Worm (Caenorhabditis elegans) whole organism, L3 larva: Measurements from ENCODE around the gene crn-3.
A peak's percentile ranks its signal among the peaks of the same experiment; 100 is the strongest.

Experiments used
- R02D3.7 ChIP-seq: fragments of 150-350 bp; optimal IDR thresholded peaks from 2 replicates; lab custom pipeline; 2014; ENCODE audit warnings: missing biosample characterization, missing genetic modification characterization
- ZK546.5 ChIP-seq: sonication (generic microtip); optimal IDR thresholded peaks from 2 replicates; lab custom pipeline; 2017; ENCODE audit warnings: missing biosample characterization, missing genetic modification characterization
- ama-1 ChIP-seq: fragments of 150-350 bp; optimal IDR thresholded peaks from 2 replicates; lab custom pipeline; 2018
- ceh-16 ChIP-seq: sonication (generic microtip); optimal IDR thresholded peaks from 2 replicates; lab custom pipeline; 2017; ENCODE audit warnings: missing biosample characterization, missing genetic modification characterization
- ceh-28 ChIP-seq: fragments of 150-350 bp; optimal IDR thresholded peaks from 2 replicates; lab custom pipeline; 2014; ENCODE audit warnings: missing biosample characterization, missing genetic modification reagents, missing genetic modification characterization
- ceh-82 ChIP-seq: fragments of 150-350 bp; optimal IDR thresholded peaks from 2 replicates; lab custom pipeline; 2014; ENCODE audit warnings: missing biosample characterization, missing genetic modification characterization
- ceh-9 ChIP-seq: sonication (generic microtip); optimal IDR thresholded peaks from 2 replicates; lab custom pipeline; 2018; ENCODE audit warnings: missing biosample characterization, missing genetic modification characterization
- egl-27 ChIP-seq: sonication (generic microtip); optimal IDR thresholded peaks from 4 replicates; lab custom pipeline; 2017; ENCODE audit warnings: missing biosample characterization, missing genetic modification reagents, missing genetic modification characterization
- egl-5 ChIP-seq: fragments of 150-350 bp; optimal IDR thresholded peaks from 2 replicates; lab custom pipeline; 2017; ENCODE audit warnings: missing biosample characterization, missing genetic modification reagents, missing genetic modification characterization, inconsistent platforms
- elt-1 ChIP-seq: fragments of 150-350 bp; optimal IDR thresholded peaks from 2 replicates; lab custom pipeline; 2014; ENCODE audit warnings: missing biosample characterization, missing genetic modification characterization
- elt-2 ChIP-seq: sonication (generic microtip); optimal IDR thresholded peaks from 2 replicates; lab custom pipeline; 2016; ENCODE audit warnings: missing genetic modification reagents, mild to moderate bottlenecking, missing genetic modification characterization, missing compliant biosample characterization
- elt-3 ChIP-seq, 3 experiments: fragments of 150-350 bp in 1 of 3; sonication (generic microtip) in 2 of 3; optimal IDR thresholded peaks; 2 replicates in 2 of 3; 4 replicates in 1 of 3; lab custom pipeline; 2014 to 2017; ENCODE audit warnings: missing biosample characterization in 3 of 3, missing genetic modification characterization in 3 of 3
- fkh-10 ChIP-seq: sonication (generic microtip); optimal IDR thresholded peaks from 2 replicates; lab custom pipeline; 2017; ENCODE audit warnings: missing biosample characterization, missing genetic modification reagents, missing genetic modification characterization
- fkh-2 ChIP-seq: fragments of 150-350 bp; optimal IDR thresholded peaks from 2 replicates; lab custom pipeline; 2014; ENCODE audit warnings: missing biosample characterization, missing genetic modification reagents, missing genetic modification characterization
- fos-1 ChIP-seq: fragments of 150-350 bp; optimal IDR thresholded peaks from 2 replicates; lab custom pipeline; 2014; ENCODE audit warnings: missing biosample characterization, missing genetic modification characterization
- hmg-11 ChIP-seq: sonication (generic microtip); optimal IDR thresholded peaks from 2 replicates; lab custom pipeline; 2016; ENCODE audit warnings: missing genetic modification characterization, missing compliant biosample characterization
- lin-15B ChIP-seq: fragments of 150-350 bp; optimal IDR thresholded peaks from 2 replicates; lab custom pipeline; 2014; ENCODE audit warnings: missing biosample characterization, missing genetic modification characterization
- lin-39 ChIP-seq: fragments of 150-350 bp; optimal IDR thresholded peaks from 2 replicates; lab custom pipeline; 2018; ENCODE audit warnings: missing biosample characterization, missing genetic modification reagents, missing genetic modification characterization
- lsy-12 ChIP-seq: sonication (generic microtip); optimal IDR thresholded peaks from 2 replicates; lab custom pipeline; 2016; ENCODE audit warnings: mild to moderate bottlenecking, missing genetic modification characterization, missing compliant biosample characterization
- mdl-1 ChIP-seq: fragments of 150-350 bp; optimal IDR thresholded peaks from 2 replicates; lab custom pipeline; 2014; ENCODE audit warnings: missing biosample characterization, missing genetic modification characterization
- mml-1 ChIP-seq: fragments of 150-350 bp; sonication (generic microtip); optimal IDR thresholded peaks from 3 replicates; lab custom pipeline; 2014; ENCODE audit warnings: missing biosample characterization, missing genetic modification characterization
- nfya-1 ChIP-seq: sonication (generic microtip); optimal IDR thresholded peaks from 2 replicates; lab custom pipeline; 2017; ENCODE audit warnings: missing genetic modification characterization, mild to moderate bottlenecking, missing compliant biosample characterization, antibody characterized with exemption, moderate library complexity; ENCODE audit not compliant: insufficient read depth
- nhr-11 ChIP-seq: fragments of 150-350 bp; optimal IDR thresholded peaks from 2 replicates; lab custom pipeline; 2014; ENCODE audit warnings: missing biosample characterization, missing genetic modification characterization
- nhr-12 ChIP-seq: fragments of 150-350 bp; optimal IDR thresholded peaks from 2 replicates; lab custom pipeline; 2014; ENCODE audit warnings: missing biosample characterization, missing genetic modification characterization
- nhr-23 ChIP-seq: fragments of 150-350 bp; optimal IDR thresholded peaks from 2 replicates; lab custom pipeline; 2014; ENCODE audit warnings: missing biosample characterization, missing genetic modification reagents, missing genetic modification characterization
- nhr-237 ChIP-seq: fragments of 150-350 bp; optimal IDR thresholded peaks from 2 replicates; lab custom pipeline; 2014; ENCODE audit warnings: missing biosample characterization, missing genetic modification characterization
- nhr-25 ChIP-seq: sonication (generic microtip); optimal IDR thresholded peaks from 2 replicates; lab custom pipeline; 2017; ENCODE audit warnings: missing biosample characterization, missing genetic modification characterization
- nhr-28 ChIP-seq: fragments of 150-350 bp; optimal IDR thresholded peaks from 2 replicates; lab custom pipeline; 2014; ENCODE audit warnings: missing biosample characterization, missing genetic modification characterization
- nhr-43 ChIP-seq: sonication (generic microtip); optimal IDR thresholded peaks from 2 replicates; lab custom pipeline; 2016; ENCODE audit warnings: mild to moderate bottlenecking, missing genetic modification characterization, missing compliant biosample characterization; ENCODE audit not compliant: poor library complexity, severe bottlenecking
- nhr-67 ChIP-seq: fragments of 150-350 bp; optimal IDR thresholded peaks from 2 replicates; lab custom pipeline; 2014; ENCODE audit warnings: missing biosample characterization, missing genetic modification characterization
- nhr-76 ChIP-seq: fragments of 150-350 bp; sonication (generic microtip); optimal IDR thresholded peaks from 5 replicates; lab custom pipeline; 2014; ENCODE audit warnings: missing biosample characterization, missing genetic modification characterization
- nhr-77 ChIP-seq: fragments of 150-350 bp; optimal IDR thresholded peaks from 2 replicates; lab custom pipeline; 2014; ENCODE audit warnings: missing biosample characterization, missing genetic modification characterization
- pha-4 ChIP-seq: fragments of 150-350 bp; optimal IDR thresholded peaks from 2 replicates; lab custom pipeline; 2014; ENCODE audit warnings: missing biosample characterization, missing genetic modification reagents, missing genetic modification characterization
- pqm-1 ChIP-seq: fragments of 150-350 bp; optimal IDR thresholded peaks from 2 replicates; lab custom pipeline; 2017; ENCODE audit warnings: missing biosample characterization, missing genetic modification characterization, inconsistent platforms
- sea-2 ChIP-seq: fragments of 150-350 bp; sonication (generic microtip); optimal IDR thresholded peaks from 4 replicates; lab custom pipeline; 2014; ENCODE audit warnings: missing biosample characterization, missing genetic modification reagents, missing genetic modification characterization
- snpc-4 ChIP-seq: fragments of 150-350 bp; optimal IDR thresholded peaks from 2 replicates; lab custom pipeline; 2014; ENCODE audit warnings: missing biosample characterization, missing genetic modification characterization
- tbx-2 ChIP-seq: sonication (generic microtip); optimal IDR thresholded peaks from 2 replicates; lab custom pipeline; 2016; ENCODE audit warnings: mild to moderate bottlenecking, missing genetic modification characterization, missing compliant biosample characterization
- unc-39 ChIP-seq: sonication (generic microtip); optimal IDR thresholded peaks from 4 replicates; lab custom pipeline; 2017; ENCODE audit warnings: missing biosample characterization, missing genetic modification characterization
- unc-62 ChIP-seq: fragments of 150-350 bp; sonication (generic microtip); optimal IDR thresholded peaks from 4 replicates; lab custom pipeline; 2014; ENCODE audit warnings: missing biosample characterization, missing genetic modification reagents, missing genetic modification characterization
- zag-1 ChIP-seq: fragments of 150-350 bp; optimal IDR thresholded peaks from 2 replicates; lab custom pipeline; 2014; ENCODE audit warnings: missing biosample characterization, missing genetic modification characterization
- ztf-11 ChIP-seq: fragments of 150-350 bp; optimal IDR thresholded peaks from 2 replicates; lab custom pipeline; 2014; ENCODE audit warnings: missing biosample characterization, missing genetic modification characterization
- ztf-4 ChIP-seq: fragments of 150-350 bp; optimal IDR thresholded peaks from 2 replicates; lab custom pipeline; 2014; ENCODE audit warnings: missing biosample characterization, missing genetic modification characterization

crn-3 gene

DNA sequence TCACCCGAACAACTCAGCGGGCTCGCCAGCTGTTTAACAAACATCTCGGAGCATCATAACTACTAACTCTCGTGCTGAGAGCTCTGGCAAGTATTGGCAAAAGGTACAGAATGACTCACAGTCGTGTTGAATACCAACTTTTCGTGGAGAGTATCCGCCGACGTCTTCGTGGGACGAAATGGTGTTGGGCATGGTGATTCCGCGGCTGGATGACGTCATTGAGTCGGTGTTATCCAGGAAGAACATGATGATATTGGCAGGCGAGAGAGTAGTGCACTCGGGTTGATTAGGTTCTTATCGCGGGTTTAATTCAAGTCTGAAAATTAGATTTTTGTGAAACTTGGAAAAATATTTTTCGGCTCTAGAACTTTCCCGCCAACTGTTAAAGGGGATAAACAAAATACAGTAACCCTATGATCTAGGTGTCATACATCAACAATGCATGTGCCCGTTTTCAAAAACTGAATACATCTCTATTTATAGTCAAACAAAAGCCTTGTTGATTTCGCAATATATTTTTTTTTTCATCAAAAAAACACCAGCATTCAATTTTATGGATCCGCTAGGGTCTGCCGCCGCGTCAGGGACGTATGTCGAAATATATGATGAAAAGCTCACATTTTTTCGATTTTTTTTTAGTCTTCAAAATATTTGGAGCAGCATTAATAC lies 34.3 kb upstream of the crn-3 start:
- TF ChIP-seq R02D3.7 (tag; lab: Kevin White, UChicago) (no peak), nhr-11 (tag; lab: Kevin White, UChicago) (no peak), fkh-10 (GFP tag; lab: Kevin White, UChicago) (no peak), lsy-12 (tag; lab: Kevin White, UChicago) (peak; percentile 54), ama-1 (lab: Kevin White, UChicago) (peak; percentile 90), ZK546.5 (tag; lab: Kevin White, UChicago) (no peak), egl-27 (tag; lab: Kevin White, UChicago) (no peak), ztf-11 (no peak), nfya-1 (peak; percentile 13)

DNA sequence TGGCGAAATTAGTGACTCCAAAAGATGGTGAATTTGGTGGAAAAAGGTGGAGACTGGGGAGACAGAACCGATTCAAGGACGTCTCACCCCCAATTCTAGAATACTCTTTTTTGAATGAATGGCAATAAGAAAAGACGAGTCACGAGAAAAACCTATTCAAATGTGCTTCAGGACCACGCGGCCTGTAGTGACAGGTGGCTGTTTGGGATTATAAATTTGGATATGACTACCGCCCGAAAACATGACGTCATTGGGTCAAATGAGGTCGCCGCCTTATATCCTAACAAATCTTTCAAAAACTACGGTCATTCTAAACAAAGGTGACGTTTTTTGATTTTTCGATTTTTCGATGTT lies 33.8 kb upstream of the crn-3 start:
- TF ChIP-seq egl-5 (no peak), ama-1 (lab: Kevin White, UChicago) (peak; percentile 73), nhr-25 (tag; lab: Kevin White, UChicago) (peak; percentile 18)

DNA sequence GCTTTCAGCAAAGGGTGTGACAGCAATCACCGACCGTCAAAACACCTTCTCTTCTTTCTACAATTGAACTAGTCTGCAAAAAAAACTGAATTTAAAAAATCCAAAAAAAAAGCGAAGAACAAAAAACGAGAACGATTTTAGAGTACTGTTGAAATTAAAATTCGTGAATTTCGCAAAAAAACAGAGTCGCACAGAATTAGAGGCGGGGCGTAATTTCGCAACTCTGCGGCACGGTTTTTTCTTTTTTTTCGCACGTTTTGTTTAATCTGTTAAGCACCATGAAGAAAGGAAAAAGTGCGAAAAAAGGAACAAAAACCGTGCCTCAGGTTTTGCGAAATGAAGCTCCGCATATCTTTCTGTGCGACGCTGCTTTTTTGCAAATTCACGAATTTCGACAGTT lies 32.9 kb upstream of the crn-3 start, which contains the start of gene mnk-1:
TSS of gene mnk-1 (minus strand) at position 73 of the 400 bp plus-strand sequence.
- TF ChIP-seq egl-5 (peak; percentile 22), elt-1 (no peak), elt-2 (no peak), lsy-12 (tag; lab: Kevin White, UChicago) (no peak)

DNA sequence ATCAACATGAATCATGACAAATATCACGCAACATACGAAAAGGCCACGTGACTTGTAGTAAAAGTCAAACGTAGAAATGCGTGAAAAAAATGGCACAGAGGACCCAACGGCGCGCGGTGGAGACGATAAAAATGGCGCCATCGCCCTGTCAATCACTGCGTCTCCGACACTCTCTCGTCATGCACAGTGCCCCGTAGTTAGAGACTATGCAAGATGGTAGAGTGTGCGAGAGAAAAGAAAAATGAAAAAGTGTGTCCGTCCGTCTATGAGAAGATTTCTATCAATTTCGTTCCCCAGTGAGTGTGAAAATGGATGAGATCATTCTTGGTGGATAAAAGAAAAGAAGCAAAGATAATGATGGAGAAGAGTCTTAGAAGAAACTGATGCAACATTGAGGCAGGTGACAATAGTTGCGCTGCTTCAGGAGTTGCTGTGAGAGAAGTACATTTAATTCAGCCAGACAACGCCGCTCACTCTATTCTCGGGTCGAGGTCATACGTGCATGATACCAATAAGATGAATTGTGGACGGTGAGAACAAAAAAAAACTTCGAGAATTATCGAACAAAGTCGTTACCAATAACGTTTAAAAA lies 32.3 kb upstream of the crn-3 start:
- no peak for TF ChIP-seq lin-39 (tag; lab: Kevin White, UChicago)
- no peak for TF ChIP-seq zag-1
- no peak for TF ChIP-seq ceh-82 (tag; lab: Kevin White, UChicago)
- TF ChIP-seq pqm-1 (tag; lab: Kevin White, UChicago): no peak
- TF ChIP-seq unc-39 (tag; lab: Kevin White, UChicago): no peak
- TF ChIP-seq nhr-23: peak; percentile 31
- TF ChIP-seq egl-27 (tag; lab: Kevin White, UChicago): no peak
- TF ChIP-seq egl-5: no peak
- TF ChIP-seq hmg-11: peak; percentile 28
- TF ChIP-seq ztf-4: peak; percentile 78
- TF ChIP-seq nhr-12 (tag; lab: Kevin White, UChicago): no peak
- no peak for TF ChIP-seq fkh-10 (GFP tag; lab: Kevin White, UChicago)
- TF ChIP-seq ama-1 (lab: Kevin White, UChicago): peak; percentile 52
- TF ChIP-seq lin-15B (tag; lab: Kevin White, UChicago): peak; percentile 25
- peak; percentile 68 for TF ChIP-seq elt-2
- TF ChIP-seq nhr-76: no peak
- peak; percentile 34 for TF ChIP-seq fos-1 (tag; lab: Kevin White, UChicago)
- TF ChIP-seq ceh-9 (tag; lab: Kevin White, UChicago): no peak
- TF ChIP-seq sea-2 (GFP tag; lab: Kevin White, UChicago): no peak
- TF ChIP-seq R02D3.7 (tag; lab: Kevin White, UChicago): peak; percentile 17
- peak; percentile 47 for TF ChIP-seq nhr-11 (tag; lab: Kevin White, UChicago)
- no peak for TF ChIP-seq mdl-1 (tag; lab: Kevin White, UChicago)
- TF ChIP-seq lsy-12 (tag; lab: Kevin White, UChicago): no peak
- no peak for TF ChIP-seq ztf-11
- no peak for TF ChIP-seq nhr-67 (tag; lab: Kevin White, UChicago)
- TF ChIP-seq nhr-43: peak; percentile 38
- no peak for TF ChIP-seq nhr-28
- TF ChIP-seq mml-1 (tag; lab: Kevin White, UChicago): no peak
- TF ChIP-seq elt-3 (tag; optimal IDR thresholded peaks at IDR 0.05; lab: Kevin White, UChicago): peak in 1 of 3 experiments; percentile 47
- no peak for TF ChIP-seq nhr-237 (tag; lab: Kevin White, UChicago)
- peak; percentile 23 for TF ChIP-seq nfya-1
- TF ChIP-seq tbx-2 (tag; lab: Kevin White, UChicago): peak; percentile 19
- no peak for TF ChIP-seq ceh-16 (tag; lab: Kevin White, UChicago)
- no peak for TF ChIP-seq elt-1
- TF ChIP-seq fkh-2: no peak
- TF ChIP-seq nhr-25 (tag; lab: Kevin White, UChicago): peak; percentile 79
- no peak for TF ChIP-seq nhr-77 (tag; lab: Kevin White, UChicago)
- TF ChIP-seq snpc-4 (tag; lab: Kevin White, UChicago): peak; percentile 12
- TF ChIP-seq pha-4: peak; percentile 55
- peak; percentile 71 for TF ChIP-seq unc-62
- TF ChIP-seq ceh-28 (tag; lab: Kevin White, UChicago): no peak
- TF ChIP-seq, all 47 proteins: peak for 17
